Worm (Caenorhabditis elegans): ENCODE results near the gene F49C5.9.
A peak's percentile ranks its signal among the peaks of the same experiment; 100 is the strongest.

The F49C5.9 gene

DNA sequence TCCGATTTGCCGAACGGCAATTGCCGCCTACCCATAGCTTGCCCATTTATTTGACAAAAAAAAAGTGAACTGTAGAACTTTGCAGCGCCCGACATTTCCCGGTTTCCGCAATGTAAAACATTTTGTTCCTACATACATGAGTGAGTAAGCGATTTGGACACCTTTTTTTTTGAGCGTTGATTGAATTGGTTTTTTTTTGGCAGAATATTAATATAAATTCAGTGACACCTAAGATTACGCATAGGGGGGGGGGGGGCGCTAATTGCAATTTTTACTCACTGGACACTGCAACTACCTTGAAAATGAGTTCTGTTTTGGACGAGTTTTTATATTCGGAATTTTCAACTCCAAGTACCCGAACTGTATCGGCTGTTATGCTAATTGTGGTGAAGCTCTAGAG is 18.9 kb downstream of the F49C5.9 start, which contains the start of gene srx-118:
TSS of gene srx-118 (plus strand) at position 301 of the 400 bp plus-strand sequence.
- no peak for TF ChIP-seq ztf-29 (GFP tag; IDR thresholded peaks at IDR 0.05)
- TF ChIP-seq ref-1 (GFP tag; conservative IDR thresholded peaks at IDR 0.05): no peak
- no peak for TF ChIP-seq ztf-23 (GFP tag; IDR thresholded peaks at IDR 0.05)
- no peak for TF ChIP-seq cog-1 (tag; optimal IDR thresholded peaks at IDR 0.05)
- TF ChIP-seq flt-1 (GFP tag; IDR thresholded peaks at IDR 0.05): no peak
- no peak for TF ChIP-seq tab-1 (GFP tag; IDR thresholded peaks at IDR 0.05)
- TF ChIP-seq med-1 (GFP tag; optimal IDR thresholded peaks at IDR 0.05; ENCODE audit: insufficient read depth): no peak
- TF ChIP-seq klf-2 (GFP tag; conservative IDR thresholded peaks at IDR 0.05): no peak
- TF ChIP-seq T22C8.4 (GFP tag; IDR thresholded peaks at IDR 0.05): no peak

ce11 chrII:12519616-12520015 is 24.8 kb downstream of the F49C5.9 start, which contains the start of gene ceh-99:
TSS of gene ceh-99 (plus strand) at chrII:12519981.
- TF ChIP-seq ztf-23 (GFP tag; IDR thresholded peaks at IDR 0.05) (no peak), tab-1 (GFP tag; IDR thresholded peaks at IDR 0.05) (no peak), ztf-29 (GFP tag; IDR thresholded peaks at IDR 0.05) (no peak), klf-2 (GFP tag; conservative IDR thresholded peaks at IDR 0.05) (no peak), flt-1 (GFP tag; IDR thresholded peaks at IDR 0.05) (0 out of 2 replicates have a peak, but pooled peaks have one; percentile 33)

- TF ChIP-seq flt-1 (GFP tag; IDR thresholded peaks at IDR 0.05) (no peak), ztf-23 (GFP tag; IDR thresholded peaks at IDR 0.05) (no peak), klf-2 (GFP tag; conservative IDR thresholded peaks at IDR 0.05) (no peak), med-1 (GFP tag; optimal IDR thresholded peaks at IDR 0.05; ENCODE audit: insufficient read depth) (no peak), ztf-29 (GFP tag; IDR thresholded peaks at IDR 0.05) (no peak), ref-1 (GFP tag; conservative IDR thresholded peaks at IDR 0.05) (no peak), cog-1 (tag; optimal IDR thresholded peaks at IDR 0.05) (no peak), tab-1 (GFP tag; IDR thresholded peaks at IDR 0.05) (no peak), T22C8.4 (GFP tag; IDR thresholded peaks at IDR 0.05) (no peak)
These were observed 25.6 kb downstream of the F49C5.9 start, which contains the start of gene srh-70 for ce11 chrII:12518809-12519344. TSS of gene srh-70 (minus strand) at chrII:12518859.

DNA sequence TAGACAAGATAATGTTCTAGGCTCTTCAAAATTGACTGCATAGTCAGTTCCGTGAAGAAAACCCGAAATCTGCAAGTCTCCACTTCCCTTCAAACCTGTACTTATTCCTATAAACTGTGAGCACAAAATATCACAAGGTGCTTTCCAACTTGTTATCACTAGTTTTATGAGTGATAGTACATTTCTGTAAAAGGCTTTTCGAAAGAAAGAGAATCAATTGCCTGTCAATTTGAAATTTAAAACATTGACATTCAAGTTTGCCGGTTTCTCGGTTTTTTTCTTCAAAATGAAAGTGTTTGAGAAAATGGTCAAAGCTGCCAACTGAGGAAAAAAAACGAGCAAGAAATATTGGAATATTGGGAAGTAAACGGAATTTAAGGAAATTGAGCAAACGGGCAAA is 26.4 kb downstream of the F49C5.9 start:
- no peak for TF ChIP-seq klf-2 (GFP tag; conservative IDR thresholded peaks at IDR 0.05)
- no peak for TF ChIP-seq med-1 (GFP tag; optimal IDR thresholded peaks at IDR 0.05; ENCODE audit: insufficient read depth)
- no peak for TF ChIP-seq ref-1 (GFP tag; conservative IDR thresholded peaks at IDR 0.05)
- TF ChIP-seq tab-1 (GFP tag; IDR thresholded peaks at IDR 0.05): no peak
- TF ChIP-seq T22C8.4 (GFP tag; IDR thresholded peaks at IDR 0.05): no peak
- no peak for TF ChIP-seq ztf-29 (GFP tag; IDR thresholded peaks at IDR 0.05)
- no peak for TF ChIP-seq cog-1 (tag; optimal IDR thresholded peaks at IDR 0.05)
- TF ChIP-seq flt-1 (GFP tag; IDR thresholded peaks at IDR 0.05): no peak
- TF ChIP-seq ztf-23 (GFP tag; IDR thresholded peaks at IDR 0.05): no peak

- no peak for TF ChIP-seq ztf-23 (GFP tag; IDR thresholded peaks at IDR 0.05)
- TF ChIP-seq med-1 (GFP tag; optimal IDR thresholded peaks at IDR 0.05; ENCODE audit: insufficient read depth): no peak
- TF ChIP-seq flt-1 (GFP tag; IDR thresholded peaks at IDR 0.05): no peak
- no peak for TF ChIP-seq tab-1 (GFP tag; IDR thresholded peaks at IDR 0.05)
- TF ChIP-seq cog-1 (tag; optimal IDR thresholded peaks at IDR 0.05): no peak
- TF ChIP-seq klf-2 (GFP tag; conservative IDR thresholded peaks at IDR 0.05): no peak
- TF ChIP-seq T22C8.4 (GFP tag; IDR thresholded peaks at IDR 0.05): no peak
- no peak for TF ChIP-seq ztf-29 (GFP tag; IDR thresholded peaks at IDR 0.05)
- TF ChIP-seq ref-1 (GFP tag; conservative IDR thresholded peaks at IDR 0.05): no peak
These were observed 28.1 kb downstream of the F49C5.9 start, which contains the start of gene srh-61 for ce11 chrII:12516313-12516712. TSS of gene srh-61 (minus strand) at chrII:12516413.

DNA sequence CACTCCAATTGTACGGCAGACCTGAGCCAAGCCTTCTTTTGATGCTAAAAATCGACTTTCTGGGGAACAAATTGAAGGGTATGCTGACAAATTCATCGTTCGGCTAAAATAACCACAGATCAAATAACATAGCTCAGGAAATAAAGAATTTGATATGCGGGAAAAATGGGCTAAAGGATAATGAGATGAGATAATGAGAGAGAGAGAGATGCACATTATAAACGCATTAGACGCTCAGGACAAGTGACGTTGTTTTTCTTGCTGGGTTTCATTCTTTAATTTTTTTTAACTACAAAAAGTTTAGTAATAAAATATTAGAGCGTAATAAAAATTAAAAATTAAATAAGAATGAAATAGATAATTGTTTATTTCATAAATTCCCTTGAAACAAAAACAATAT is 29.8 kb downstream of the F49C5.9 start, which contains the start of gene srh-69:
TSS of gene srh-69 (minus strand) at position 101 of the 400 bp plus-strand sequence.
- TF ChIP-seq klf-2 (GFP tag; conservative IDR thresholded peaks at IDR 0.05): no peak
- no peak for TF ChIP-seq ref-1 (GFP tag; conservative IDR thresholded peaks at IDR 0.05)
- TF ChIP-seq flt-1 (GFP tag; IDR thresholded peaks at IDR 0.05): no peak
- TF ChIP-seq med-1 (GFP tag; optimal IDR thresholded peaks at IDR 0.05; ENCODE audit: insufficient read depth): no peak
- TF ChIP-seq ztf-29 (GFP tag; IDR thresholded peaks at IDR 0.05): no peak
- TF ChIP-seq tab-1 (GFP tag; IDR thresholded peaks at IDR 0.05): no peak
- no peak for TF ChIP-seq ztf-23 (GFP tag; IDR thresholded peaks at IDR 0.05)
- TF ChIP-seq T22C8.4 (GFP tag; IDR thresholded peaks at IDR 0.05): no peak
- no peak for TF ChIP-seq cog-1 (tag; optimal IDR thresholded peaks at IDR 0.05)

ce11 chrII:12511866-12512265 is 32.6 kb downstream of the F49C5.9 start, which contains the start of gene srh-73:
TSS of gene srh-73 (plus strand) at chrII:12512166.
- TF ChIP-seq cog-1 (tag; optimal IDR thresholded peaks at IDR 0.05): no peak
- TF ChIP-seq flt-1 (GFP tag; IDR thresholded peaks at IDR 0.05): no peak
- no peak for TF ChIP-seq T22C8.4 (GFP tag; IDR thresholded peaks at IDR 0.05)
- no peak for TF ChIP-seq ztf-23 (GFP tag; IDR thresholded peaks at IDR 0.05)
- TF ChIP-seq med-1 (GFP tag; optimal IDR thresholded peaks at IDR 0.05; ENCODE audit: insufficient read depth): no peak
- TF ChIP-seq ztf-29 (GFP tag; IDR thresholded peaks at IDR 0.05): no peak
- TF ChIP-seq tab-1 (GFP tag; IDR thresholded peaks at IDR 0.05): no peak

DNA sequence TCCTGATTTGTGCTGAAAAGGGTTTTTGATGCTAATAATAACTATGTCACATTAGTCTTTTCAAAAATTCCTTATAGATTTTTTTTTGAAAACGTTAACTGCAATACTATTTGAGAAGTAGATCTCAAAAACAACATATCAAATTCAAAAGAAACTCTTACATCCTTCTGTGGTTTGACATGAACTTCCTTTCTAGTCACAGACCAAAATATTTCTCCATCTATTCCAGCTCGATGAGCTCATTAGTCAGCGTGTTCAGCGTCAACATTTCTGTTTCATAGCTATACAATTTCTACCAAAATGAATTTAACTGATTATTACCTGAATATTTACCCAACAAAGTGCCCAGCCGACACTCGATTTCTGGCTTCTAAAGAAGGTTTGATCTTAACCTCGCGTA is 35.8 kb downstream of the F49C5.9 start, which contains the start of gene srh-67:
TSS of gene srh-67 (plus strand) at position 301 of the 400 bp plus-strand sequence.
- TF ChIP-seq ztf-29 (GFP tag; IDR thresholded peaks at IDR 0.05): no peak
- TF ChIP-seq ref-1 (GFP tag; conservative IDR thresholded peaks at IDR 0.05): no peak
- TF ChIP-seq flt-1 (GFP tag; IDR thresholded peaks at IDR 0.05): no peak
- no peak for TF ChIP-seq T22C8.4 (GFP tag; IDR thresholded peaks at IDR 0.05)
- TF ChIP-seq cog-1 (tag; optimal IDR thresholded peaks at IDR 0.05): no peak
- TF ChIP-seq tab-1 (GFP tag; IDR thresholded peaks at IDR 0.05): no peak
- no peak for TF ChIP-seq ztf-23 (GFP tag; IDR thresholded peaks at IDR 0.05)
- no peak for TF ChIP-seq med-1 (GFP tag; optimal IDR thresholded peaks at IDR 0.05; ENCODE audit: insufficient read depth)

DNA sequence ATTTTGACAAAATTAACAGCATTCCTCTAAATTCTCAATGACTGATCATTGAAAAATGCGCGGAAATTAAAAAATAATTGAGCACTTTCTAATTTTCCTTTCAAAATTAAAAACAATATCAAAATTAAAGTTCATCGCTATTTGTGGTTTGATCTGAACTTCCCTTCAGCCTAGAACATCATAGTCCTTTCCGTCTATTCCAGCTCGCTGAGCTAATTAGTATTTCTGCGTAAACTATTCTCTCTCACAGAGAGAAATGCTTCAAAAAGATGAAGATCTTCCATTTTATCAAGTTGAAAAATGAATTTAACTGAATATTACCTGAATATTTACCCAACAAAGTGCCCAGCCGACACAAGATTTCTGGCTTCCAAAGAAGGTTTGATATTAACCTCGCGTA is 37.4 kb downstream of the F49C5.9 start, which contains the start of gene srh-68:
TSS of gene srh-68 (plus strand) at position 301 of the 400 bp plus-strand sequence.
- TF ChIP-seq klf-2 (GFP tag; conservative IDR thresholded peaks at IDR 0.05): no peak
- no peak for TF ChIP-seq ztf-23 (GFP tag; IDR thresholded peaks at IDR 0.05)
- TF ChIP-seq cog-1 (tag; optimal IDR thresholded peaks at IDR 0.05): no peak
- TF ChIP-seq T22C8.4 (GFP tag; IDR thresholded peaks at IDR 0.05): no peak
- TF ChIP-seq med-1 (GFP tag; optimal IDR thresholded peaks at IDR 0.05; ENCODE audit: insufficient read depth): no peak
- no peak for TF ChIP-seq ztf-29 (GFP tag; IDR thresholded peaks at IDR 0.05)

All from whole organism, midembryonic.